Fruit fly (Drosophila melanogaster): ENCODE data around the gene Spn31A.

Gene Spn31A

DNA sequence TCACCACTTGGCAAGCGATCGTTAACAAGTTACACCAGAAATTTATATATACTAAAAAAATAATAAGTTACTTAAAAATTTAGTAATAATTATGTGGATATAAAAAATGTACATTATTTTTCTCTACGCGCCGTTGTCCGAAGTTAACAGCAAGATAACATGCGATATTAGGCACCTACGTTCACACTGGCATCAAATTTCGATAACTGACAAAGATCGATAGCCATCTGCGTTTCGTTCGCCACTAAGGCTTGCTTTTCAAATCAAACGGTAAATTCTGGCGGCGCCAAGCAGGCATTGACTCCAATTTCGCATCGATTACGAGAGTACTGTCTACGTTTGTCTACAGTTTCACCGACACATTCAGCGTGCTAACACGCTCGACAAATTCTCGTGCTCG, 3.9 kb upstream of the Spn31A start, which contains the start of gene Pen (continued):
- TF ChIP-seq CG18619 (GFP tag; optimal IDR thresholded peaks at IDR 0.05) = no peak
- peak; percentile 17 for TF ChIP-seq Ets97D (GFP tag; optimal IDR thresholded peaks at IDR 0.05)
- peak; percentile 82 for TF ChIP-seq knrl (GFP tag; IDR thresholded peaks at IDR 0.05; ENCODE audit: partially characterized antibody)
- no peak for TF ChIP-seq CG2678 (tag; optimal IDR thresholded peaks at IDR 0.05)
- TF ChIP-seq ewg (GFP tag; optimal IDR thresholded peaks at IDR 0.05) = no peak
- TF ChIP-seq amos (GFP tag; IDR thresholded peaks at IDR 0.05; ENCODE audit: partially characterized antibody) = peak; percentile 84
- TF ChIP-seq Lim3 (GFP tag; IDR thresholded peaks at IDR 0.05) = no peak
- TF ChIP-seq Opbp (GFP tag; IDR thresholded peaks at IDR 0.05; ENCODE audit: partially characterized antibody) = peak; percentile 74
- peak; percentile 31; the same call in 2 of the 3 replicates for TF ChIP-seq CG14860 (GFP tag; IDR thresholded peaks at IDR 0.05; ENCODE audit: partially characterized antibody)
- TF ChIP-seq Bdp1 (GFP tag; optimal IDR thresholded peaks at IDR 0.05) = no peak
- TF ChIP-seq dysf (GFP tag; IDR thresholded peaks at IDR 0.05) = no peak
- peak; percentile 87 for TF ChIP-seq Myb (GFP tag; optimal IDR thresholded peaks at IDR 0.05)
- peak; percentile 45 for TF ChIP-seq gfzf (GFP tag; optimal IDR thresholded peaks at IDR 0.05)
- TF ChIP-seq Scr (GFP tag; IDR thresholded peaks at IDR 0.05; ENCODE audit: partially characterized antibody) = peak; percentile 76
- peak; percentile 81 for TF ChIP-seq Sry-δ (GFP tag; optimal IDR thresholded peaks at IDR 0.05)
- no peak for TF ChIP-seq phol (tag; optimal IDR thresholded peaks at IDR 0.05)
- peak; percentile 77 for TF ChIP-seq Dll (GFP tag; IDR thresholded peaks at IDR 0.05; ENCODE audit: partially characterized antibody)
- TF ChIP-seq Antp (GFP tag; optimal IDR thresholded peaks at IDR 0.05) = no peak
- TF ChIP-seq MBD-R2 (GFP tag; IDR thresholded peaks at IDR 0.05) = peak; percentile 7; the same call in 1 of the 2 replicates
- peak; percentile 63 for TF ChIP-seq CG1603 (tag; optimal IDR thresholded peaks at IDR 0.05)
- TF ChIP-seq CG6791 (GFP tag; IDR thresholded peaks at IDR 0.05; ENCODE audit: partially characterized antibody) = peak; percentile 83
- peak; percentile 65 for TF ChIP-seq trem (tag; optimal IDR thresholded peaks at IDR 0.05)
- TF ChIP-seq CG10654 (GFP tag; optimal IDR thresholded peaks at IDR 0.05) = no peak
- no peak for TF ChIP-seq kay (GFP tag; optimal IDR thresholded peaks at IDR 0.05)
- peak; percentile 38 for TF ChIP-seq CTCF (GFP tag; optimal IDR thresholded peaks at IDR 0.05)

DNA sequence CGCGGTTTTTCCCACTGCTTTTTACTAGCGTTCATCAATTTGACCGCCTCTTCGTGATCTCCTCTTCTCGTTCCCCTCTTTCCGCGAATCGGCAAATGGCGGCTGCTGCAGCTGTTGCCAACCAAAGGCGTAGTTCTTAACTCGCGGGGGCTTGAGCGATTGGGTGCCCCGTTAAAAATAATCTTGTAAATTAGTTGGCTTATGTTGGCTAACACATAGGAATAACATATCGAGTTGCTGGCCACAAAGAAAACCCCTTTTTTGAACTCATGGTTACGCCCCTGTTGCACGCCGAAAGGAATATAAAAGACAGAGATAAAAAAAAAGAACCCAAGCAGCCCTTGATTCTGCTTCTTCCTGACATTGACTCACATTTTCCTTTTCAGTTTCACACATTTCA, 3.4 kb upstream of the Spn31A start:
- TF ChIP-seq PHDP (tag; optimal IDR thresholded peaks at IDR 0.05) (peak; percentile 44), CG12744 (GFP tag; optimal IDR thresholded peaks at IDR 0.05) (peak; percentile 31), Lpt (GFP tag; optimal IDR thresholded peaks at IDR 0.05) (no peak), Doc3 (GFP tag; IDR thresholded peaks at IDR 0.05; ENCODE audit: partially characterized antibody) (no peak), ewg (GFP tag; optimal IDR thresholded peaks at IDR 0.05) (peak; percentile 50), trem (tag; optimal IDR thresholded peaks at IDR 0.05) (peak; percentile 50), B-H1 (GFP tag; IDR thresholded peaks at IDR 0.05) (peak; percentile 56; the same call in 2 of the 3 replicates), exex (tag; optimal IDR thresholded peaks at IDR 0.05) (no peak), Sry-δ (GFP tag; optimal IDR thresholded peaks at IDR 0.05) (no peak), cas (GFP tag; IDR thresholded peaks at IDR 0.05) (no peak), ems (GFP tag; optimal IDR thresholded peaks at IDR 0.05) (peak; percentile 54), CG12391 (tag; optimal IDR thresholded peaks at IDR 0.05) (peak; percentile 58), CG1529 (GFP tag; optimal IDR thresholded peaks at IDR 0.05) (peak; percentile 43), CG1603 (tag; optimal IDR thresholded peaks at IDR 0.05) (peak; percentile 87), CG4424 (GFP tag; optimal IDR thresholded peaks at IDR 0.05) (peak; percentile 85), Sox102F (GFP tag; optimal IDR thresholded peaks at IDR 0.05) (peak; percentile 77), insv (GFP tag; optimal IDR thresholded peaks at IDR 0.05) (no peak), Kr (GFP tag; optimal IDR thresholded peaks at IDR 0.05) (no peak), Nf-YB (GFP tag; optimal IDR thresholded peaks at IDR 0.05) (no peak), CG2116 (GFP tag; optimal IDR thresholded peaks at IDR 0.05) (no peak), vnd (GFP tag; IDR thresholded peaks at IDR 0.05; ENCODE audit: partially characterized antibody) (no peak), CG18619 (GFP tag; optimal IDR thresholded peaks at IDR 0.05) (peak; percentile 6), CG18476 (GFP tag; optimal IDR thresholded peaks at IDR 0.05) (peak; percentile 22), CG7357 (GFP tag; IDR thresholded peaks at IDR 0.05) (peak; percentile 64; the same call in 1 of the 3 replicates), Adf1 (GFP tag; IDR thresholded peaks at IDR 0.05) (no peak), ranshi (GFP tag; IDR thresholded peaks at IDR 0.05) (peak; percentile 88), Abd-B (GFP tag; optimal IDR thresholded peaks at IDR 0.05) (peak; percentile 75), Vsx1 (GFP tag; optimal IDR thresholded peaks at IDR 0.05) (no peak), Atf3 (GFP tag; optimal IDR thresholded peaks at IDR 0.05) (peak; percentile 72), CG33213 (GFP tag; optimal IDR thresholded peaks at IDR 0.05) (peak; percentile 67)
